Worm (Caenorhabditis elegans) whole organism, young adult: ENCODE measurements around the gene gcy-25.

Source experiments
- B0336.3 ChIP-seq: fragments of 200-800 bp; sonication (Bioruptor generic); IDR thresholded peaks from 2 replicates; pipeline ENCODE4 v1.3.6; 2022; ENCODE audit warnings: missing genetic modification characterization, missing compliant biosample characterization
- akir-1 ChIP-seq: fragments of 200-800 bp; sonication (Bioruptor generic); optimal IDR thresholded peaks from 2 replicates; lab custom pipeline; 2018; ENCODE audit warnings: mild to moderate bottlenecking, missing genetic modification characterization, moderate library complexity, missing compliant biosample characterization
- efl-1 ChIP-seq: fragments of 150-350 bp; optimal IDR thresholded peaks from 2 replicates; lab custom pipeline; 2014; ENCODE audit warnings: missing biosample characterization, missing genetic modification reagents, missing genetic modification characterization
- lsy-27 ChIP-seq: sonication (generic microtip); optimal IDR thresholded peaks from 2 replicates; lab custom pipeline; 2017; ENCODE audit warnings: missing genetic modification characterization, mild to moderate bottlenecking, missing compliant biosample characterization, antibody characterized with exemption, missing genotype, borderline replicate concordance; ENCODE audit not compliant: insufficient read depth
- ztf-22 ChIP-seq: fragments of 200-800 bp; sonication (Bioruptor generic); optimal IDR thresholded peaks from 2 replicates; lab custom pipeline; 2018; ENCODE audit warnings: mild to moderate bottlenecking, missing genetic modification characterization, moderate library complexity, missing compliant biosample characterization

- no peak for TF ChIP-seq efl-1 (GFP tag; lab: Kevin White, UChicago)
- no peak for TF ChIP-seq akir-1 (GFP tag; lab: Kevin White, UChicago)
- TF ChIP-seq B0336.3 (GFP tag; lab: Robert Waterston, UW), result no peak
- no peak for TF ChIP-seq ztf-22 (GFP tag; lab: Kevin White, UChicago)
- no peak for TF ChIP-seq lsy-27
Measured at ce11 chrIV:15929831-15930230, 57.1 kb downstream of the gcy-25 start.
